Worm (Caenorhabditis elegans): Measurements from ENCODE around the gene kin-20.
A peak's percentile ranks its signal among the peaks of the same experiment; 100 is the strongest.

The kin-20 gene

DNA sequence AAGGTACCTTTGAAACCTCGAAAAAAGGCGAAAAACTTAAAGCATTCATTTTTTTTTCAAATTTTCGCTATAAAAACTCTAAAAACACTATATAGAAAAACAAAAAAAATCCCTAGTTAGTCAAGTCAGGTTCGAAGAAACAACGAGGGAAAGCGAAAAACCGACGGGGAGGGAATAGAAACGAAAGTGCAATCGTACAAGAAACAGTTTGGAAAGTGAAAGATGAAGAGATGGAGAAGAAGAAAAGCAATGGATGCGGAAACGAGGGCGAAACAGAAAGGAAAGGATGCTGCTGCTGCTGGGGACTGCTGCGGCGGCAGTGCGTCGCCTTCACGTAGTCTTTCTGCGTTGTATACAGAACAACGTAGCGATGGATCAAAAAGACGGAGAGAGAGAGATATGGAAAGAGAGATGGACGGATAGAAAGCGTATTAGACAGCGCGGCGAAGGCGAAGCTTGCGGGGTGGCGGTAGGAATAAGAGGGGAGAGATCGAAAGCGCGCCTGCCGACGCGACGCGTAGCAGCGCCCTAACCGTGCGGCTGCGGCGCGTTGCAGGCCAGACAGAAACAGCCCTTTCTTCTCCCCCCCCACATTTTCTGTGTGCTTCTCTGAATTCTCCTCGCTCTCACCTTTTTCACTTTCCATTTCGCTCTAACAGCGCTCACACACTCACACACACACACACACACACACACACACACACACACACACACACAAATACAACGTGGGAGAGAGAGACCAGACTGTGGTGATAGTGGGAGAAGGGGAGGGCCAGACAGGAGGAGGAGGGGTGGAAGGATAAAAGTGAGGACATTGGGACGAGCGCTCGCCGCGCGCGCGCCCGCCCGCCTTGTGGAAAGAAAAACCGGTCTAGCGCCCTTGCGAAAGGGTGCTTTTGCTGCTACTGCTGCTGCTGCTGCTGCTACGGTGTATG is 2.5 kb downstream of the kin-20 start:
- TF ChIP-seq nhr-237 (tag; optimal IDR thresholded peaks at IDR 0.05) = no peak
- TF ChIP-seq ZK546.5 (tag; optimal IDR thresholded peaks at IDR 0.05) = no peak
- TF ChIP-seq skn-1 (tag; optimal IDR thresholded peaks at IDR 0.05) = peak; percentile 73
- peak; percentile 28 for TF ChIP-seq pqm-1 (tag; optimal IDR thresholded peaks at IDR 0.05)
- no peak for TF ChIP-seq ceh-9 (tag; optimal IDR thresholded peaks at IDR 0.05)
- peak; percentile 60 for TF ChIP-seq ceh-28 (tag; optimal IDR thresholded peaks at IDR 0.05)
- peak; percentile 73 for TF ChIP-seq elt-2 (tag; optimal IDR thresholded peaks at IDR 0.05)
- peak; percentile 43 for TF ChIP-seq snpc-4 (tag; optimal IDR thresholded peaks at IDR 0.05)
- TF ChIP-seq elt-3 (tag; optimal IDR thresholded peaks at IDR 0.05) = no peak
- TF ChIP-seq nhr-77 (tag; optimal IDR thresholded peaks at IDR 0.05) = peak; percentile 3
- no peak for TF ChIP-seq zag-1 (tag; optimal IDR thresholded peaks at IDR 0.05)
- TF ChIP-seq lin-39 (tag; optimal IDR thresholded peaks at IDR 0.05) = no peak
- no peak for TF ChIP-seq egl-5 (tag; optimal IDR thresholded peaks at IDR 0.05)
- peak; percentile 76 for TF ChIP-seq fos-1 (tag; optimal IDR thresholded peaks at IDR 0.05)
- peak; percentile 82 for TF ChIP-seq egl-27 (tag; optimal IDR thresholded peaks at IDR 0.05)
- TF ChIP-seq nhr-43 (tag; optimal IDR thresholded peaks at IDR 0.05; ENCODE audit: poor library complexity, severe bottlenecking) = peak; percentile 93
- TF ChIP-seq jun-1 (tag; optimal IDR thresholded peaks at IDR 0.05) = peak; percentile 90
- peak; percentile 29 for TF ChIP-seq unc-62 (GFP tag; optimal IDR thresholded peaks at IDR 0.05)
- TF ChIP-seq nhr-76 (tag; optimal IDR thresholded peaks at IDR 0.05) = no peak
- TF ChIP-seq ceh-16 (tag; optimal IDR thresholded peaks at IDR 0.05) = no peak
- peak; percentile 82 for TF ChIP-seq tbx-2 (tag; optimal IDR thresholded peaks at IDR 0.05)
- no peak for TF ChIP-seq unc-39 (tag; optimal IDR thresholded peaks at IDR 0.05)
- TF ChIP-seq ama-1 (optimal IDR thresholded peaks at IDR 0.05) = peak; percentile 4
- no peak for TF ChIP-seq nhr-28 (tag; optimal IDR thresholded peaks at IDR 0.05)
- TF ChIP-seq elt-1 (tag; optimal IDR thresholded peaks at IDR 0.05) = peak; percentile 19
- TF ChIP-seq mml-1 (tag; optimal IDR thresholded peaks at IDR 0.05) = no peak
- TF ChIP-seq nhr-12 (tag; optimal IDR thresholded peaks at IDR 0.05) = no peak
- TF ChIP-seq sea-2 (GFP tag; optimal IDR thresholded peaks at IDR 0.05) = no peak
- peak; percentile 81 for TF ChIP-seq mdl-1 (tag; optimal IDR thresholded peaks at IDR 0.05)
- TF ChIP-seq nhr-67 (tag; optimal IDR thresholded peaks at IDR 0.05) = no peak
- TF ChIP-seq fkh-2 (tag; optimal IDR thresholded peaks at IDR 0.05) = no peak
- TF ChIP-seq ztf-11 (tag; optimal IDR thresholded peaks at IDR 0.05) = no peak
- TF ChIP-seq eor-1 (tag; optimal IDR thresholded peaks at IDR 0.05) = no peak
- TF ChIP-seq R02D3.7 (tag; optimal IDR thresholded peaks at IDR 0.05) = peak; percentile 63
- peak; percentile 98 for TF ChIP-seq nhr-25 (tag; optimal IDR thresholded peaks at IDR 0.05)
- no peak for TF ChIP-seq fkh-10 (GFP tag; optimal IDR thresholded peaks at IDR 0.05)
- TF ChIP-seq nhr-23 (tag; optimal IDR thresholded peaks at IDR 0.05) = peak; percentile 88
- TF ChIP-seq hmg-11 (tag; optimal IDR thresholded peaks at IDR 0.05) = no peak
- no peak for TF ChIP-seq aly-2 (tag; optimal IDR thresholded peaks at IDR 0.05)
- TF ChIP-seq ceh-82 (tag; optimal IDR thresholded peaks at IDR 0.05) = no peak
- peak; percentile 83 for TF ChIP-seq nfya-1 (tag; optimal IDR thresholded peaks at IDR 0.05; ENCODE audit: insufficient read depth)
- peak; percentile 86 for TF ChIP-seq nhr-11 (tag; optimal IDR thresholded peaks at IDR 0.05)
- peak; percentile 90 for TF ChIP-seq pha-4 (tag; optimal IDR thresholded peaks at IDR 0.05)
- TF ChIP-seq lsy-12 (tag; optimal IDR thresholded peaks at IDR 0.05) = peak; percentile 70
- TF ChIP-seq daf-12 (tag; optimal IDR thresholded peaks at IDR 0.05) = no peak
- TF ChIP-seq ztf-4 (tag; optimal IDR thresholded peaks at IDR 0.05) = peak; percentile 67
- TF ChIP-seq lin-15B (tag; optimal IDR thresholded peaks at IDR 0.05) = no peak
